Worm (Caenorhabditis elegans) whole organism, late embryonic: ENCODE data around the gene K07C11.10.

ENCODE experiments used
- C38D4.7 ChIP-seq: fragments of 200-800 bp; sonication (Bioruptor generic); optimal IDR thresholded peaks from 2 replicates; lab custom pipeline; 2018; ENCODE audit warnings: mild to moderate bottlenecking, missing genetic modification characterization, moderate library complexity, missing compliant biosample characterization
- Y22D7AL.16 ChIP-seq: sonication (generic microtip); optimal IDR thresholded peaks from 2 replicates; lab custom pipeline; 2016; ENCODE audit warnings: missing genetic modification characterization, missing compliant biosample characterization
- ceh-14 ChIP-seq: sonication (generic microtip); optimal IDR thresholded peaks from 2 replicates; lab custom pipeline; 2016; ENCODE audit warnings: missing genotype, missing genetic modification characterization, missing compliant biosample characterization
- ceh-45 ChIP-seq: fragments of 200-800 bp; sonication (Bioruptor generic); IDR thresholded peaks from 2 replicates; pipeline ENCODE4 v1.3.6; 2022; ENCODE audit warnings: missing genetic modification reagents, missing genetic modification characterization, missing compliant biosample characterization
- nfya-1 ChIP-seq: sonication (generic microtip); optimal IDR thresholded peaks from 2 replicates; lab custom pipeline; 2017; ENCODE audit warnings: missing genetic modification characterization, mild to moderate bottlenecking, missing compliant biosample characterization, antibody characterized with exemption, moderate library complexity
- nhr-11 ChIP-seq: fragments of 150-350 bp; optimal IDR thresholded peaks from 2 replicates; lab custom pipeline; 2014; ENCODE audit warnings: missing biosample characterization, missing genetic modification characterization
- odd-2 ChIP-seq: sonication (generic microtip); optimal IDR thresholded peaks from 2 replicates; lab custom pipeline; 2017; ENCODE audit warnings: antibody characterized with exemption, mild to moderate bottlenecking, missing genetic modification characterization, missing compliant biosample characterization
- pqm-1 ChIP-seq: sonication (generic microtip); optimal IDR thresholded peaks from 2 replicates; lab custom pipeline; 2016; ENCODE audit warnings: missing genetic modification characterization, missing compliant biosample characterization
- ref-2 ChIP-seq: sonication (generic microtip); optimal IDR thresholded peaks from 2 replicates; lab custom pipeline; 2016; ENCODE audit warnings: missing genetic modification characterization, missing compliant biosample characterization
- rnt-1 ChIP-seq: sonication (generic microtip); optimal IDR thresholded peaks from 2 replicates; lab custom pipeline; 2016; ENCODE audit warnings: missing genetic modification characterization, missing compliant biosample characterization
- sox-2 ChIP-seq: fragments of 200-800 bp; sonication (Bioruptor generic); IDR thresholded peaks from 2 replicates; pipeline ENCODE4 v1.3.6; 2022; ENCODE audit warnings: missing genetic modification reagents, missing genetic modification characterization, missing compliant biosample characterization
- tbx-2 ChIP-seq: sonication (generic microtip); optimal IDR thresholded peaks from 2 replicates; lab custom pipeline; 2016; ENCODE audit warnings: missing genetic modification characterization, missing compliant biosample characterization
- unc-55 ChIP-seq: sonication (generic microtip); optimal IDR thresholded peaks from 2 replicates; lab custom pipeline; 2017; ENCODE audit warnings: missing biosample characterization, missing genetic modification reagents, missing genetic modification characterization

ce11 chrV:8268902-8269301 is 42.2 kb upstream of the K07C11.10 start, which contains the start of the genes asp-6 and asp-12:
- TF ChIP-seq C38D4.7 (GFP tag; lab: Kevin White, UChicago): no peak
- no peak for TF ChIP-seq unc-55 (GFP tag; lab: Kevin White, UChicago)
- no peak for TF ChIP-seq nhr-11 (tag; lab: Kevin White, UChicago)
- TF ChIP-seq sox-2: no peak
- TF ChIP-seq ceh-45 (GFP tag; lab: Robert Waterston, UW): no peak
- TF ChIP-seq nfya-1 (tag; lab: Kevin White, UChicago): no peak
- TF ChIP-seq ceh-14 (tag; lab: Kevin White, UChicago): no peak
- TF ChIP-seq ref-2 (tag; lab: Kevin White, UChicago): no peak
- TF ChIP-seq tbx-2 (tag; lab: Kevin White, UChicago): no peak
- TF ChIP-seq odd-2 (tag; lab: Kevin White, UChicago): no peak
- TF ChIP-seq pqm-1 (tag; lab: Kevin White, UChicago): peak; percentile 2
- TF ChIP-seq Y22D7AL.16 (tag; lab: Kevin White, UChicago): no peak
- no peak for TF ChIP-seq rnt-1 (tag; lab: Kevin White, UChicago)
